Fruit fly (Drosophila melanogaster) whole organism, embryonic: ENCODE results near the gene CG12768.

Source experiments
- CG10366 ChIP-seq: fragments of 200-800 bp; sonication (Bioruptor generic); IDR thresholded peaks from 2 replicates; pipeline ENCODE4 v1.3.6; 2022; ENCODE audit warnings: missing biosample characterization, missing genetic modification characterization
- CG11723 ChIP-seq: fragments of 200-800 bp; sonication (Bioruptor generic); optimal IDR thresholded peaks from 2 replicates; lab custom pipeline; 2017; ENCODE audit warnings: missing biosample characterization, mild to moderate bottlenecking, missing genetic modification characterization
- CG12219 ChIP-seq: fragments of 200-800 bp; sonication (Bioruptor generic); optimal IDR thresholded peaks from 3 replicates; lab custom pipeline; 2018; ENCODE audit warnings: missing biosample characterization, mild to moderate bottlenecking, missing genetic modification characterization
- CG12942 ChIP-seq: fragments of 200-800 bp; sonication (Bioruptor generic); optimal IDR thresholded peaks from 3 replicates; lab custom pipeline; 2016; ENCODE audit warnings: missing biosample characterization, missing genetic modification characterization
- CG1603 ChIP-seq: fragments of 200-800 bp; sonication (Bioruptor generic); optimal IDR thresholded peaks from 2 replicates; lab custom pipeline; 2019; ENCODE audit warnings: missing biosample characterization, mild to moderate bottlenecking, missing genetic modification characterization, moderate library complexity
- CG16779 ChIP-seq: fragments of 200-800 bp; sonication (Bioruptor generic); IDR thresholded peaks from 2 replicates; pipeline ENCODE4 v1.3.6; 2022; ENCODE audit warnings: missing biosample characterization, missing genetic modification characterization
- CG17186 ChIP-seq: fragments of 200-800 bp; sonication (Bioruptor generic); optimal IDR thresholded peaks from 3 replicates; lab custom pipeline; 2017; ENCODE audit warnings: missing biosample characterization, missing genetic modification reagents, missing genetic modification characterization
- CG2875 ChIP-seq: fragments of 200-800 bp; sonication (Bioruptor generic); optimal IDR thresholded peaks from 2 replicates; lab custom pipeline; 2017; ENCODE audit warnings: missing biosample characterization, mild to moderate bottlenecking, missing genetic modification characterization, missing genetic modification reagents
- CG31224 ChIP-seq: fragments of 200-800 bp; sonication (Bioruptor generic); IDR thresholded peaks from 2 replicates; pipeline ENCODE4 v1.3.6; 2022; ENCODE audit warnings: missing biosample characterization, missing genetic modification characterization
- CG32532 ChIP-seq: fragments of 200-800 bp; sonication (Bioruptor generic); IDR thresholded peaks from 2 replicates; pipeline ENCODE4 v1.3.6; 2022; ENCODE audit warnings: missing biosample characterization, missing genetic modification characterization
- CG4282 ChIP-seq: fragments of 200-800 bp; sonication (Bioruptor generic); optimal IDR thresholded peaks from 2 replicates; lab custom pipeline; 2016; ENCODE audit warnings: missing biosample characterization, missing genetic modification characterization
- CG4730 ChIP-seq: fragments of 200-800 bp; sonication (Bioruptor generic); IDR thresholded peaks from 2 replicates; pipeline ENCODE4 v1.3.6; 2022; ENCODE audit warnings: missing biosample characterization, missing genetic modification characterization
- CG7556 ChIP-seq: fragments of 200-800 bp; sonication (Bioruptor generic); optimal IDR thresholded peaks from 2 replicates; lab custom pipeline; 2017; ENCODE audit warnings: missing biosample characterization, mild to moderate bottlenecking, missing genetic modification characterization
- CG8089 ChIP-seq: fragments of 200-800 bp; sonication (Bioruptor generic); optimal IDR thresholded peaks from 3 replicates; lab custom pipeline; 2016; ENCODE audit warnings: missing biosample characterization, missing genetic modification characterization
- CG8290 ChIP-seq, 3 experiments: fragments of 200-800 bp; sonication (Bioruptor generic); optimal IDR thresholded peaks; 2 replicates each; lab custom pipeline; 2016 to 2019; ENCODE audit warnings: missing biosample characterization in 3 of 3, missing genetic modification characterization in 3 of 3, mild to moderate bottlenecking in 2 of 3, moderate library complexity in 1 of 3
- CG8765 ChIP-seq: fragments of 200-800 bp; sonication (Bioruptor generic); IDR thresholded peaks from 2 replicates; pipeline ENCODE4 v1.3.6; 2022; ENCODE audit warnings: missing biosample characterization, missing genetic modification characterization
- CG8924 ChIP-seq: fragments of 200-800 bp; optimal IDR thresholded peaks from 3 replicates; lab custom pipeline; 2019; ENCODE audit warnings: missing biosample characterization, mild to moderate bottlenecking, missing genetic modification characterization, moderate library complexity
- Dfd ChIP-seq, 2 experiments: fragments of >200 bp; optimal IDR thresholded peaks; 2 replicates each; lab custom pipeline; 2017; ENCODE audit warnings: missing biosample characterization in 2 of 2, missing genetic modification characterization in 2 of 2
- Doc3 ChIP-seq: fragments of 200-800 bp; sonication (Bioruptor generic); IDR thresholded peaks from 3 replicates; pipeline ENCODE4 v1.3.6; 2022; ENCODE audit warnings: missing biosample characterization, missing genetic modification characterization; ENCODE audit not compliant: partially characterized antibody
- Fer2 ChIP-seq: fragments of 200-800 bp; sonication (Bioruptor generic); optimal IDR thresholded peaks from 2 replicates; lab custom pipeline; 2018; ENCODE audit warnings: missing biosample characterization, mild to moderate bottlenecking, missing genetic modification characterization, moderate library complexity
- HmgD ChIP-seq: fragments of 200-800 bp; sonication (Bioruptor generic); optimal IDR thresholded peaks from 3 replicates; lab custom pipeline; 2016; ENCODE audit warnings: missing biosample characterization, missing genetic modification characterization
- Hsf ChIP-seq: fragments of 200-800 bp; sonication (Bioruptor generic); optimal IDR thresholded peaks from 3 replicates; lab custom pipeline; 2016; ENCODE audit warnings: missing biosample characterization, missing genetic modification characterization
- MESR4 ChIP-seq: fragments of 200-800 bp; sonication (Bioruptor generic); optimal IDR thresholded peaks from 2 replicates; lab custom pipeline; 2018; ENCODE audit warnings: missing biosample characterization, mild to moderate bottlenecking, missing genetic modification characterization, moderate library complexity
- Neu2 ChIP-seq: fragments of 200-800 bp; sonication (Bioruptor generic); optimal IDR thresholded peaks from 3 replicates; lab custom pipeline; 2016; ENCODE audit warnings: missing biosample characterization, missing genetic modification characterization, borderline replicate concordance
- Ravus ChIP-seq: fragments of 200-800 bp; sonication (Bioruptor generic); IDR thresholded peaks from 2 replicates; pipeline ENCODE4 v1.3.6; 2022; ENCODE audit warnings: missing biosample characterization, missing genetic modification characterization
- TFAM ChIP-seq: fragments of 200-800 bp; sonication (Bioruptor generic); optimal IDR thresholded peaks from 2 replicates; lab custom pipeline; 2017; ENCODE audit warnings: missing biosample characterization, missing genetic modification characterization, inconsistent platforms
- ap ChIP-seq: fragments of 200-800 bp; sonication (Bioruptor generic); IDR thresholded peaks from 2 replicates; pipeline ENCODE4 v1.3.6; 2022; ENCODE audit warnings: missing biosample characterization, missing genetic modification characterization
- bbx ChIP-seq: fragments of 200-800 bp; sonication (Bioruptor generic); IDR thresholded peaks from 2 replicates; pipeline ENCODE4 v1.3.6; 2022; ENCODE audit warnings: missing biosample characterization, missing genetic modification characterization; ENCODE audit not compliant: partially characterized antibody
- bcd ChIP-seq: fragments of 200-800 bp; sonication (Bioruptor generic); optimal IDR thresholded peaks from 2 replicates; lab custom pipeline; 2017; ENCODE audit warnings: missing biosample characterization, mild to moderate bottlenecking, missing genetic modification characterization
- bigmax ChIP-seq: fragments of 200-800 bp; sonication (Bioruptor generic); optimal IDR thresholded peaks from 2 replicates; lab custom pipeline; 2018; ENCODE audit warnings: missing biosample characterization, mild to moderate bottlenecking, missing genetic modification characterization
- br ChIP-seq: fragments of >200 bp; optimal IDR thresholded peaks from 2 replicates; lab custom pipeline; 2017
- caup ChIP-seq: fragments of 200-800 bp; sonication (Bioruptor generic); optimal IDR thresholded peaks from 3 replicates; lab custom pipeline; 2017; ENCODE audit warnings: missing biosample characterization, mild to moderate bottlenecking, missing genetic modification characterization, moderate library complexity; ENCODE audit not compliant: severe bottlenecking
- crol ChIP-seq: fragments of 200-800 bp; sonication (Bioruptor generic); IDR thresholded peaks from 2 replicates; pipeline ENCODE4 v1.3.6; 2022; ENCODE audit warnings: missing biosample characterization, missing genetic modification characterization
- dan ChIP-seq: fragments of 200-800 bp; sonication (Bioruptor generic); IDR thresholded peaks from 2 replicates; pipeline ENCODE4 v1.3.6; 2022; ENCODE audit warnings: missing biosample characterization, missing genetic modification characterization
- danr ChIP-seq: fragments of 200-800 bp; sonication (Bioruptor generic); IDR thresholded peaks from 2 replicates; pipeline ENCODE4 v1.3.6; 2022; ENCODE audit warnings: missing biosample characterization, missing genetic modification characterization
- esg ChIP-seq: fragments of 200-800 bp; sonication (Bioruptor generic); conservative IDR thresholded peaks from 2 replicates; pipeline ENCODE4 v1.3.6; 2022; ENCODE audit warnings: missing biosample characterization, missing genetic modification characterization
- jing ChIP-seq: fragments of 200-800 bp; sonication (Bioruptor generic); optimal IDR thresholded peaks from 2 replicates; lab custom pipeline; 2018; ENCODE audit warnings: missing biosample characterization, mild to moderate bottlenecking, missing genetic modification characterization
- jumu ChIP-seq: fragments of 200-800 bp; sonication (Bioruptor generic); optimal IDR thresholded peaks from 3 replicates; lab custom pipeline; 2016; ENCODE audit warnings: missing biosample characterization, missing genetic modification characterization
- lbe ChIP-seq: fragments of 200-800 bp; sonication (Bioruptor generic); optimal IDR thresholded peaks from 2 replicates; lab custom pipeline; 2016; ENCODE audit warnings: missing biosample characterization, mild to moderate bottlenecking, missing genetic modification characterization
- nom ChIP-seq: fragments of 200-800 bp; sonication (Bioruptor generic); optimal IDR thresholded peaks from 2 replicates; lab custom pipeline; 2017; ENCODE audit warnings: missing biosample characterization, missing genetic modification characterization, mild to moderate bottlenecking, moderate library complexity, missing genetic modification reagents
- onecut ChIP-seq: fragments of 200-800 bp; sonication (Bioruptor generic); IDR thresholded peaks from 2 replicates; pipeline ENCODE4 v1.3.6; 2022; ENCODE audit warnings: missing biosample characterization, missing genetic modification characterization
- pfk ChIP-seq: fragments of 200-800 bp; sonication (Bioruptor generic); optimal IDR thresholded peaks from 2 replicates; lab custom pipeline; 2018; ENCODE audit warnings: missing biosample characterization, mild to moderate bottlenecking, missing genetic modification characterization, moderate library complexity
- phol ChIP-seq: fragments of 200-800 bp; sonication (Bioruptor generic); optimal IDR thresholded peaks from 3 replicates; lab custom pipeline; 2018; ENCODE audit warnings: missing biosample characterization, mild to moderate bottlenecking, missing genetic modification characterization, moderate library complexity
- pros ChIP-seq: fragments of 200-800 bp; sonication (Bioruptor generic); optimal IDR thresholded peaks from 3 replicates; lab custom pipeline; 2019; ENCODE audit warnings: missing biosample characterization, mild to moderate bottlenecking, missing genetic modification characterization, moderate library complexity
- pum ChIP-seq: fragments of 200-800 bp; sonication (Bioruptor generic); optimal IDR thresholded peaks from 2 replicates; lab custom pipeline; 2016; ENCODE audit warnings: missing biosample characterization, missing genetic modification characterization
- run ChIP-seq: fragments of 200-800 bp; sonication (Bioruptor generic); optimal IDR thresholded peaks from 3 replicates; lab custom pipeline; 2018; ENCODE audit warnings: missing biosample characterization, mild to moderate bottlenecking, missing genetic modification characterization
- slp2 ChIP-seq: fragments of 200-800 bp; sonication (Bioruptor generic); optimal IDR thresholded peaks from 2 replicates; lab custom pipeline; 2016; ENCODE audit warnings: missing biosample characterization, missing genetic modification characterization
- so ChIP-seq: fragments of 200-800 bp; sonication (Bioruptor generic); IDR thresholded peaks from 3 replicates; pipeline ENCODE4 v1.3.6; 2022; ENCODE audit warnings: missing biosample characterization, missing genetic modification characterization
- vnd ChIP-seq: fragments of 200-800 bp; sonication (Bioruptor generic); IDR thresholded peaks from 3 replicates; pipeline ENCODE4 v1.3.6; 2022; ENCODE audit warnings: missing biosample characterization, missing genetic modification characterization; ENCODE audit not compliant: partially characterized antibody
- wor ChIP-seq: fragments of 200-800 bp; sonication (Bioruptor generic); IDR thresholded peaks from 2 replicates; pipeline ENCODE4 v1.3.6; 2022; ENCODE audit warnings: missing biosample characterization, missing genetic modification characterization
- zfh1 ChIP-seq: fragments of 200-800 bp; sonication (Bioruptor generic); IDR thresholded peaks from 3 replicates; pipeline ENCODE4 v1.3.6; 2022; ENCODE audit warnings: missing biosample characterization, missing genetic modification characterization

Gene CG12768

DNA sequence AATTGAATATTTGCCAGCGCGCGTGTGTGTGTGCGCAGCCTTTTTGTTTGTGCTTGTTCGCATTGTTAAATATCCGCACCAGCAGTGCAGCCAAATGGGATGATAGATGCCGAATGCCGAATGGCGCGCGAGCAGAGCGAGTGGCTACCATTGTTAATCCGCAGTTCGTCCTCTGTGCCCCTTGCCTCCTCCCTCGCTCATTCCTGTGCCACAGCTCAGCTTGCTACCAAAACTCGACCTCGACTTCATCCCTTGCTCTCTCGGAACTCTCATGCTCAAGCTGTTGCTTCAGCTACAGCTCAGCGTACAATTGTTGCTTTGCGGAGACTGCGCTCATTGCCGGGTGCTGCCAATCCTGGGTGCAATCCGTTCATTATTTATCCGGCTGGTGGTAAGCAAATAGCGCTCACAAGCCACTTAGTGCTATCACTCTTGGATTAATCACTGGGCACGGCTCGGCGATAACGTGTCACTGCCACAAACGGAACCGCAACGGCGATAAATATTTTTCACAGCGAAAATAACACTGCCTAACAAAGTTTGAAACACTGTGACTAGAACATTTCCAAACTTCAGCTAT is 876 bp upstream of the CG12768 start (continued):
- no peak for TF ChIP-seq esg
- TF ChIP-seq pum (GFP tag; lab: Kevin White, UChicago) = no peak
- no peak for TF ChIP-seq dan (GFP tag; lab: Robert Waterston, UW)
- no peak for TF ChIP-seq bcd
- TF ChIP-seq TFAM (GFP tag; lab: Kevin White, UChicago) = no peak
- no peak for TF ChIP-seq zfh1 (GFP tag; lab: Robert Waterston, UW)
- no peak for TF ChIP-seq CG8924 (tag; lab: Kevin White, UChicago)
- TF ChIP-seq CG16779 = no peak
- TF ChIP-seq CG7556 (GFP tag; lab: Kevin White, UChicago) = no peak
- TF ChIP-seq CG12219 (GFP tag; lab: Kevin White, UChicago) = no peak
- no peak for TF ChIP-seq CG17186
- no peak for TF ChIP-seq caup (GFP tag; lab: Kevin White, UChicago)
- TF ChIP-seq br (lab: Kevin White, UChicago) = no peak
- no peak for TF ChIP-seq bigmax (GFP tag; lab: Kevin White, UChicago)
- no peak for TF ChIP-seq CG10366
- TF ChIP-seq bbx (GFP tag; lab: Robert Waterston, UW) = no peak
- no peak for TF ChIP-seq CG11723
- no peak for TF ChIP-seq slp2
- TF ChIP-seq CG32532 (GFP tag; lab: Robert Waterston, UW) = no peak
- TF ChIP-seq pros (GFP tag; lab: Kevin White, UChicago) = peak; percentile 59
- no peak for TF ChIP-seq Doc3 (GFP tag; lab: Robert Waterston, UW)
- no peak for TF ChIP-seq CG2875 (GFP tag; lab: Kevin White, UChicago)
- TF ChIP-seq vnd = no peak
- no peak for TF ChIP-seq Ravus
- TF ChIP-seq onecut (GFP tag; lab: Robert Waterston, UW) = no peak
- TF ChIP-seq Fer2 (tag; lab: Kevin White, UChicago) = no peak
- TF ChIP-seq Dfd (GFP tag; optimal IDR thresholded peaks at IDR 0.05; lab: Kevin White, UChicago) = no peak
- no peak for TF ChIP-seq phol (tag; lab: Kevin White, UChicago)
- no peak for TF ChIP-seq MESR4 (GFP tag; lab: Kevin White, UChicago)
- peak; percentile 26 for TF ChIP-seq Neu2 (GFP tag; lab: Kevin White, UChicago)
- TF ChIP-seq CG4282 (GFP tag; lab: Kevin White, UChicago) = no peak
- TF ChIP-seq so (GFP tag; lab: Robert Waterston, UW) = no peak
- TF ChIP-seq CG1603 (tag; lab: Kevin White, UChicago) = no peak
- TF ChIP-seq CG31224 (GFP tag; lab: Robert Waterston, UW) = no peak
- TF ChIP-seq ap (GFP tag; lab: Robert Waterston, UW) = no peak
- TF ChIP-seq crol (GFP tag; lab: Robert Waterston, UW) = peak; percentile 74
- TF ChIP-seq pfk = no peak
- TF ChIP-seq run = no peak
- TF ChIP-seq jumu (GFP tag; lab: Kevin White, UChicago) = no peak
- no peak for TF ChIP-seq Hsf
- no peak for TF ChIP-seq danr (GFP tag; lab: Robert Waterston, UW)
- no peak for TF ChIP-seq HmgD (GFP tag; lab: Kevin White, UChicago)
- TF ChIP-seq CG4730 (GFP tag; lab: Robert Waterston, UW) = no peak
- TF ChIP-seq CG8089 (GFP tag; lab: Kevin White, UChicago) = no peak
- no peak for TF ChIP-seq lbe (GFP tag; lab: Kevin White, UChicago)
- TF ChIP-seq CG12942 (GFP tag; lab: Kevin White, UChicago) = no peak
- TF ChIP-seq wor (GFP tag; lab: Robert Waterston, UW) = no peak
- TF ChIP-seq CG8290 (GFP tag; optimal IDR thresholded peaks at IDR 0.05; lab: Kevin White, UChicago) = no peak
- no peak for TF ChIP-seq CG8290 (tag; optimal IDR thresholded peaks at IDR 0.05; lab: Kevin White, UChicago)
- no peak for TF ChIP-seq jing (GFP tag; lab: Kevin White, UChicago)
- TF ChIP-seq nom (GFP tag; lab: Kevin White, UChicago) = no peak
- no peak for TF ChIP-seq CG8765 (GFP tag; lab: Robert Waterston, UW)
